Worm (Caenorhabditis elegans) whole organism, L2 larva: Measurements from ENCODE around the gene nhr-35.

Experiments
- C34F6.9 ChIP-seq: fragments of 150-350 bp; optimal IDR thresholded peaks from 2 replicates; lab custom pipeline; 2014; ENCODE audit warnings: missing biosample characterization, missing genetic modification characterization
- F13H6.1 ChIP-seq: sonication (generic microtip); optimal IDR thresholded peaks from 2 replicates; lab custom pipeline; 2016; ENCODE audit warnings: missing genetic modification characterization, missing compliant biosample characterization
- R02D3.7 ChIP-seq: fragments of 150-350 bp; optimal IDR thresholded peaks from 2 replicates; lab custom pipeline; 2014; ENCODE audit warnings: missing biosample characterization, missing genetic modification characterization
- ZK546.5 ChIP-seq: sonication (generic microtip); optimal IDR thresholded peaks from 2 replicates; lab custom pipeline; 2017; ENCODE audit warnings: missing biosample characterization, missing genetic modification characterization
- alr-1 ChIP-seq: fragments of 150-350 bp; optimal IDR thresholded peaks from 2 replicates; lab custom pipeline; 2014; ENCODE audit warnings: missing biosample characterization, missing genetic modification characterization
- aly-2 ChIP-seq: fragments of 150-350 bp; optimal IDR thresholded peaks from 2 replicates; lab custom pipeline; 2014; ENCODE audit warnings: missing biosample characterization, missing genetic modification characterization
- blmp-1 ChIP-seq: sonication (generic microtip); optimal IDR thresholded peaks from 2 replicates; lab custom pipeline; 2017; ENCODE audit warnings: missing genetic modification characterization, mild to moderate bottlenecking, missing compliant biosample characterization, antibody characterized with exemption, moderate library complexity; ENCODE audit not compliant: insufficient read depth
- ceh-16 ChIP-seq: fragments of 150-350 bp; optimal IDR thresholded peaks from 2 replicates; lab custom pipeline; 2014; ENCODE audit warnings: missing biosample characterization, missing genetic modification characterization
- ceh-82 ChIP-seq: fragments of 150-350 bp; optimal IDR thresholded peaks from 2 replicates; lab custom pipeline; 2014; ENCODE audit warnings: missing biosample characterization, missing genetic modification characterization
- crh-2 ChIP-seq: sonication (generic microtip); optimal IDR thresholded peaks from 2 replicates; lab custom pipeline; 2017; ENCODE audit warnings: missing biosample characterization, missing genetic modification characterization
- egl-27 ChIP-seq: sonication (generic microtip); optimal IDR thresholded peaks from 3 replicates; lab custom pipeline; 2017; ENCODE audit warnings: missing biosample characterization, missing genetic modification reagents, missing genetic modification characterization
- elt-3 ChIP-seq: sonication (generic microtip); optimal IDR thresholded peaks from 2 replicates; lab custom pipeline; 2017; ENCODE audit warnings: missing biosample characterization, missing genetic modification characterization
- fos-1 ChIP-seq: fragments of 150-350 bp; optimal IDR thresholded peaks from 2 replicates; lab custom pipeline; 2014; ENCODE audit warnings: missing biosample characterization, missing genetic modification characterization
- gmeb-1 ChIP-seq: fragments of 150-350 bp; optimal IDR thresholded peaks from 2 replicates; lab custom pipeline; 2014; ENCODE audit warnings: missing biosample characterization, missing genetic modification characterization
- lin-11 ChIP-seq: fragments of 150-350 bp; sonication (generic microtip); optimal IDR thresholded peaks from 2 replicates; lab custom pipeline; 2014; ENCODE audit warnings: missing biosample characterization, missing genetic modification characterization, inconsistent platforms, mixed read lengths
- lin-13 ChIP-seq: fragments of 150-350 bp; optimal IDR thresholded peaks from 2 replicates; lab custom pipeline; 2014; ENCODE audit warnings: missing biosample characterization, missing genetic modification reagents, missing genetic modification characterization
- lin-39 ChIP-seq: fragments of 150-350 bp; optimal IDR thresholded peaks from 2 replicates; lab custom pipeline; 2014; ENCODE audit warnings: missing biosample characterization, missing genetic modification reagents, missing genetic modification characterization
- lsy-2 ChIP-seq, 2 experiments: fragments of 150-350 bp in 1 of 2; sonication (generic microtip) in 1 of 2; optimal IDR thresholded peaks; 2 replicates each; lab custom pipeline; 2014 to 2017; ENCODE audit warnings: missing biosample characterization in 2 of 2, missing genetic modification characterization in 2 of 2
- mab-5 ChIP-seq: fragments of 150-350 bp; optimal IDR thresholded peaks from 2 replicates; lab custom pipeline; 2014; ENCODE audit warnings: missing biosample characterization, missing genetic modification characterization
- mbf-1 ChIP-seq: sonication (generic microtip); optimal IDR thresholded peaks from 2 replicates; lab custom pipeline; 2017; ENCODE audit warnings: missing biosample characterization, missing genetic modification characterization
- mdl-1 ChIP-seq, 2 experiments: fragments of 150-350 bp in 1 of 2; sonication (generic microtip) in 1 of 2; optimal IDR thresholded peaks; 2 replicates each; lab custom pipeline; 2017; ENCODE audit warnings: missing biosample characterization in 2 of 2, missing genetic modification characterization in 2 of 2
- nhr-11 ChIP-seq: fragments of 150-350 bp; optimal IDR thresholded peaks from 2 replicates; lab custom pipeline; 2014; ENCODE audit warnings: missing biosample characterization, missing genetic modification characterization
- nhr-12 ChIP-seq: fragments of 150-350 bp; optimal IDR thresholded peaks from 2 replicates; lab custom pipeline; 2014; ENCODE audit warnings: missing biosample characterization, missing genetic modification characterization
- nhr-129 ChIP-seq: fragments of 150-350 bp; optimal IDR thresholded peaks from 2 replicates; lab custom pipeline; 2014; ENCODE audit warnings: missing biosample characterization, missing genetic modification characterization
- nhr-21 ChIP-seq: fragments of 150-350 bp; optimal IDR thresholded peaks from 2 replicates; lab custom pipeline; 2014; ENCODE audit warnings: missing biosample characterization, missing genetic modification characterization
- nhr-23 ChIP-seq: fragments of 150-350 bp; optimal IDR thresholded peaks from 2 replicates; lab custom pipeline; 2014; ENCODE audit warnings: missing biosample characterization, missing genetic modification reagents, missing genetic modification characterization
- nhr-25 ChIP-seq: fragments of 150-350 bp; sonication (generic microtip); optimal IDR thresholded peaks from 3 replicates; lab custom pipeline; 2014; ENCODE audit warnings: missing biosample characterization, missing genetic modification characterization
- nhr-6 ChIP-seq: fragments of 150-350 bp; optimal IDR thresholded peaks from 2 replicates; lab custom pipeline; 2014; ENCODE audit warnings: missing biosample characterization, missing genetic modification characterization
- nhr-77 ChIP-seq: fragments of 150-350 bp; optimal IDR thresholded peaks from 2 replicates; lab custom pipeline; 2014; ENCODE audit warnings: missing biosample characterization, missing genetic modification characterization
- peb-1 ChIP-seq: fragments of 150-350 bp; optimal IDR thresholded peaks from 2 replicates; lab custom pipeline; 2014; ENCODE audit warnings: missing biosample characterization, missing genetic modification characterization
- sem-4 ChIP-seq: fragments of 150-350 bp; optimal IDR thresholded peaks from 2 replicates; lab custom pipeline; 2014; ENCODE audit warnings: missing biosample characterization, missing genetic modification reagents, missing genetic modification characterization
- sma-3 ChIP-seq: sonication (generic microtip); optimal IDR thresholded peaks from 2 replicates; lab custom pipeline; 2016; ENCODE audit warnings: missing genetic modification reagents, missing genetic modification characterization, missing compliant biosample characterization
- sma-9 ChIP-seq, 2 experiments: fragments of 150-350 bp in 1 of 2; sonication (generic microtip) in 1 of 2; optimal IDR thresholded peaks; 2 replicates each; lab custom pipeline; 2014 to 2016; ENCODE audit warnings: missing genetic modification characterization in 2 of 2, mild to moderate bottlenecking in 1 of 2, missing biosample characterization in 1 of 2, missing compliant biosample characterization in 1 of 2, missing genetic modification reagents in 1 of 2, moderate library complexity in 1 of 2
- snpc-4 ChIP-seq: fragments of 150-350 bp; optimal IDR thresholded peaks from 2 replicates; lab custom pipeline; 2014; ENCODE audit warnings: missing biosample characterization, missing genetic modification characterization
- unc-39 ChIP-seq: fragments of 150-350 bp; optimal IDR thresholded peaks from 2 replicates; lab custom pipeline; 2014; ENCODE audit warnings: missing biosample characterization, missing genetic modification characterization
- unc-55 ChIP-seq: fragments of 150-350 bp; sonication (generic microtip); optimal IDR thresholded peaks from 3 replicates; lab custom pipeline; 2014; ENCODE audit warnings: missing biosample characterization, missing genetic modification reagents, missing genetic modification characterization
- unc-62 ChIP-seq: fragments of 150-350 bp; optimal IDR thresholded peaks from 2 replicates; lab custom pipeline; 2014; ENCODE audit warnings: missing biosample characterization, missing genetic modification reagents, missing genetic modification characterization
- zag-1 ChIP-seq: fragments of 150-350 bp; optimal IDR thresholded peaks from 2 replicates; lab custom pipeline; 2014; ENCODE audit warnings: missing biosample characterization, missing genetic modification characterization
- ztf-1 ChIP-seq: fragments of 200-800 bp; sonication (Bioruptor generic); conservative IDR thresholded peaks from 2 replicates; pipeline ENCODE4 v1.3.6; 2022; ENCODE audit warnings: missing genetic modification characterization, missing compliant biosample characterization
- ztf-11 ChIP-seq: sonication (generic microtip); optimal IDR thresholded peaks from 2 replicates; lab custom pipeline; 2017; ENCODE audit warnings: missing biosample characterization, missing genetic modification characterization
- ztf-4 ChIP-seq: fragments of 150-350 bp; optimal IDR thresholded peaks from 2 replicates; lab custom pipeline; 2014; ENCODE audit warnings: missing biosample characterization, missing genetic modification characterization

The nhr-35 gene

ce11 chrX:4507122-4507681 is 25.3 kb upstream of the nhr-35 start:
- peak; percentile 59 for TF ChIP-seq fos-1 (tag; lab: Kevin White, UChicago)
- no peak for TF ChIP-seq nhr-21 (tag; lab: Kevin White, UChicago)
- TF ChIP-seq C34F6.9 (tag; lab: Kevin White, UChicago): no peak
- no peak for TF ChIP-seq alr-1 (tag; lab: Kevin White, UChicago)
- peak; percentile 19 for TF ChIP-seq blmp-1 (tag; lab: Kevin White, UChicago)
- peak; percentile 43 for TF ChIP-seq sma-3 (GFP tag; lab: Kevin White, UChicago)
- peak; percentile 42 for TF ChIP-seq nhr-25 (tag; lab: Kevin White, UChicago)
- TF ChIP-seq F13H6.1: peak; percentile 14
- TF ChIP-seq nhr-129 (tag; lab: Kevin White, UChicago): peak; percentile 84
- peak; percentile 34 for TF ChIP-seq crh-2
- TF ChIP-seq nhr-77 (tag; lab: Kevin White, UChicago): no peak
- no peak for TF ChIP-seq aly-2 (tag; lab: Kevin White, UChicago)

ce11 chrX:4508209-4508608 is 24.3 kb upstream of the nhr-35 start, which contains the start of gene rhi-1:
Gene rhi-1, plus strand, starts transcription at chrX:4508509.
- TF ChIP-seq lin-11 (tag; lab: Kevin White, UChicago) (no peak), R02D3.7 (tag; lab: Kevin White, UChicago) (no peak), snpc-4 (tag; lab: Kevin White, UChicago) (no peak), sem-4 (tag; lab: Kevin White, UChicago) (no peak), mbf-1 (no peak), F13H6.1 (no peak), ztf-1 (GFP tag; lab: Robert Waterston, UW) (no peak), nhr-23 (tag; lab: Kevin White, UChicago) (no peak), blmp-1 (tag; lab: Kevin White, UChicago) (no peak), nhr-77 (tag; lab: Kevin White, UChicago) (no peak), mab-5 (tag; lab: Kevin White, UChicago) (no peak), ZK546.5 (tag; lab: Kevin White, UChicago) (no peak), unc-55 (GFP tag; lab: Kevin White, UChicago) (no peak), fos-1 (tag; lab: Kevin White, UChicago) (no peak), C34F6.9 (tag; lab: Kevin White, UChicago) (no peak), ceh-82 (no peak), egl-27 (tag; lab: Kevin White, UChicago) (no peak), nhr-6 (tag; lab: Kevin White, UChicago) (no peak)
- TF ChIP-seq, all 48 proteins: peak for 0

- TF ChIP-seq gmeb-1 (tag; lab: Kevin White, UChicago) (no peak), unc-55 (GFP tag; lab: Kevin White, UChicago) (peak; percentile 3)
These were observed 18.8 kb upstream of the nhr-35 start, which contains the start of gene spr-3 for ce11 chrX:4513657-4514143. Gene spr-3, plus strand, starts transcription at chrX:4514093.

- TF ChIP-seq elt-3: no peak
- no peak for TF ChIP-seq F13H6.1
- TF ChIP-seq lin-13 (GFP tag; lab: Kevin White, UChicago): no peak
- no peak for TF ChIP-seq ceh-82
- TF ChIP-seq nhr-21 (tag; lab: Kevin White, UChicago): no peak
- TF ChIP-seq sma-3 (GFP tag; lab: Kevin White, UChicago): no peak
- no peak for TF ChIP-seq mdl-1 (tag; optimal IDR thresholded peaks at IDR 0.05; lab: Kevin White, UChicago)
- TF ChIP-seq lin-11 (tag; lab: Kevin White, UChicago): no peak
- no peak for TF ChIP-seq nhr-23 (tag; lab: Kevin White, UChicago)
- TF ChIP-seq alr-1 (tag; lab: Kevin White, UChicago): no peak
- no peak for TF ChIP-seq nhr-77 (tag; lab: Kevin White, UChicago)
- no peak for TF ChIP-seq mab-5 (tag; lab: Kevin White, UChicago)
- TF ChIP-seq zag-1: no peak
- TF ChIP-seq blmp-1 (tag; lab: Kevin White, UChicago): no peak
- TF ChIP-seq gmeb-1 (tag; lab: Kevin White, UChicago): no peak
- TF ChIP-seq ztf-11: no peak
- TF ChIP-seq unc-39 (tag; lab: Kevin White, UChicago): no peak
- no peak for TF ChIP-seq ZK546.5 (tag; lab: Kevin White, UChicago)
- TF ChIP-seq C34F6.9 (tag; lab: Kevin White, UChicago): peak; percentile 50
- no peak for TF ChIP-seq unc-62
- TF ChIP-seq mbf-1: no peak
- TF ChIP-seq nhr-25 (tag; lab: Kevin White, UChicago): no peak
- TF ChIP-seq sem-4 (tag; lab: Kevin White, UChicago): no peak
- no peak for TF ChIP-seq ceh-16 (tag; lab: Kevin White, UChicago)
- TF ChIP-seq nhr-6 (tag; lab: Kevin White, UChicago): no peak
- no peak for TF ChIP-seq lin-39 (tag; lab: Kevin White, UChicago)
- TF ChIP-seq nhr-12 (tag; lab: Kevin White, UChicago): no peak
- peak; percentile 37 for TF ChIP-seq unc-55 (GFP tag; lab: Kevin White, UChicago)
- no peak for TF ChIP-seq ztf-4
- no peak for TF ChIP-seq peb-1 (tag; lab: Kevin White, UChicago)
- peak in 1 of 2 experiments; percentile 38 for TF ChIP-seq lsy-2 (tag; optimal IDR thresholded peaks at IDR 0.05; lab: Kevin White, UChicago)
- TF ChIP-seq nhr-129 (tag; lab: Kevin White, UChicago): peak; percentile 5
- no peak for TF ChIP-seq nhr-11 (tag; lab: Kevin White, UChicago)
- peak; percentile 21 for TF ChIP-seq sma-9 (GFP tag; optimal IDR thresholded peaks at IDR 0.05; lab: Kevin White, UChicago)
- no peak for TF ChIP-seq sma-9 (tag; optimal IDR thresholded peaks at IDR 0.05; lab: Kevin White, UChicago)
- TF ChIP-seq, all 48 proteins: peak for 5
These were observed 15.7 kb upstream of the nhr-35 start for ce11 chrX:4516758-4517157.
